Fruit fly (Drosophila melanogaster) S2 (cell line): ENCODE measurements around the gene pum.

Experiments used
- CG8478 ChIP-seq: fragments of >200 bp; optimal IDR thresholded peaks from 2 replicates; lab custom pipeline; 2018
- CTCF ChIP-seq, 2 experiments: fragments of >200 bp; optimal IDR thresholded peaks; 2 replicates each; lab custom pipeline; 2018

dm6 chr3R:9147458-9147857 lies 90.0 kb downstream of the pum start:
- TF ChIP-seq CTCF (optimal IDR thresholded peaks at IDR 0.05; lab: Kevin White, UChicago) (no peak), CG8478 (lab: Kevin White, UChicago) (no peak)
